Fruit fly (Drosophila melanogaster): ENCODE data around the gene CG14325.

DNA sequence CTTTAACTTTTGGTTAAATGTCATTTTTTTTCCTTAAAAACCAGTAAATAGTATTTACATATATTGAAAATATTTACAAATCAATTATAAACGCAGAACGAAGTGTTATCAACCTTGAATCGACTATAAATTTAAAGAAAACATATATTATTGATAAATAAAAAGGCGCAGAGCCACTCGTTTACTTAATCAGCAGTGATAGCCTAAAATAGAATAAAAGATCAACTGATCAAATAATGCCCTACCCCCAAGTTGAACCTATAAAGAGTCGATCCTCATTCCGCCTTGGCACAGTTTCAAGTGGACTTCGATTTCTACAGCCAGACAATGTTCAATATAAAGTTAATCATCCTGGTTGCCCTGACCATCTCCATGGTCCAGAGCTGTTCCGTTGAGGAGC, 30.7 kb upstream of the CG14325 start, which contains the start of gene CG7606:
- TF ChIP-seq psq (optimal IDR thresholded peaks at IDR 0.05), result no peak
- TF ChIP-seq ttk (optimal IDR thresholded peaks at IDR 0.05), result no peak
- no peak for TF ChIP-seq insv (optimal IDR thresholded peaks at IDR 0.05)
- TF ChIP-seq h (optimal IDR thresholded peaks at IDR 0.05), result no peak
- TF ChIP-seq Myc (optimal IDR thresholded peaks at IDR 0.05), result no peak
- TF ChIP-seq Sin3A (optimal IDR thresholded peaks at IDR 0.05), result no peak

All from Kc167 (cell line).